Fruit fly (Drosophila melanogaster) whole organism, embryonic: Measurements from ENCODE around the gene CG13481.
A peak's percentile ranks its signal among the peaks of the same experiment; 100 is the strongest.

ENCODE experiments used
- Bteb2 ChIP-seq: fragments of 200-800 bp; sonication (Bioruptor generic); optimal IDR thresholded peaks from 2 replicates; lab custom pipeline; 2016; ENCODE audit warnings: missing biosample characterization, missing genetic modification characterization
- CG10209 ChIP-seq: fragments of 200-800 bp; sonication (Bioruptor generic); optimal IDR thresholded peaks from 3 replicates; lab custom pipeline; 2017; ENCODE audit warnings: missing biosample characterization, mild to moderate bottlenecking, missing genetic modification characterization, missing genetic modification reagents
- CG10366 ChIP-seq: fragments of 200-800 bp; sonication (Bioruptor generic); IDR thresholded peaks from 2 replicates; pipeline ENCODE4 v1.3.6; 2022; ENCODE audit warnings: missing biosample characterization, missing genetic modification characterization
- CG10654 ChIP-seq: fragments of 200-800 bp; sonication (Bioruptor generic); optimal IDR thresholded peaks from 2 replicates; lab custom pipeline; 2016; ENCODE audit warnings: missing biosample characterization, missing genetic modification characterization
- CG12659 ChIP-seq: fragments of 200-800 bp; sonication (Bioruptor generic); optimal IDR thresholded peaks from 3 replicates; lab custom pipeline; 2017; ENCODE audit warnings: mild to moderate bottlenecking, missing biosample characterization, missing genetic modification reagents, missing genetic modification characterization
- CG13624 ChIP-seq: fragments of 200-800 bp; sonication (Bioruptor generic); optimal IDR thresholded peaks from 2 replicates; lab custom pipeline; 2016; ENCODE audit warnings: missing biosample characterization, missing genetic modification characterization
- CG13775 ChIP-seq: fragments of 200-800 bp; sonication (Bioruptor generic); optimal IDR thresholded peaks from 3 replicates; lab custom pipeline; 2017; ENCODE audit warnings: missing biosample characterization, mild to moderate bottlenecking, missing genetic modification characterization
- CG14014 ChIP-seq: fragments of 200-800 bp; sonication (Bioruptor generic); IDR thresholded peaks from 2 replicates; pipeline ENCODE4 v1.3.6; 2022; ENCODE audit warnings: missing biosample characterization, missing genetic modification characterization
- CG14860 ChIP-seq: fragments of 200-800 bp; sonication (Bioruptor generic); IDR thresholded peaks from 3 replicates; pipeline ENCODE4 v1.3.6; 2022; ENCODE audit warnings: missing biosample characterization, missing genetic modification characterization; ENCODE audit not compliant: partially characterized antibody
- CG15269 ChIP-seq: fragments of 200-800 bp; sonication (Bioruptor generic); optimal IDR thresholded peaks from 2 replicates; lab custom pipeline; 2018; ENCODE audit warnings: missing biosample characterization, mild to moderate bottlenecking, missing genetic modification characterization, moderate library complexity
- CG15514 ChIP-seq: fragments of 200-800 bp; sonication (Bioruptor generic); optimal IDR thresholded peaks from 3 replicates; lab custom pipeline; 2017; ENCODE audit warnings: missing biosample characterization, missing genetic modification characterization, mild to moderate bottlenecking, moderate library complexity, missing genetic modification reagents
- CG2120 ChIP-seq: fragments of 200-800 bp; sonication (Bioruptor generic); optimal IDR thresholded peaks from 3 replicates; lab custom pipeline; 2016; ENCODE audit warnings: missing biosample characterization, missing genetic modification characterization
- CG30431 ChIP-seq: fragments of 200-800 bp; sonication (Bioruptor generic); optimal IDR thresholded peaks from 2 replicates; lab custom pipeline; 2017; ENCODE audit warnings: missing biosample characterization, missing genetic modification characterization
- CG42726 ChIP-seq: fragments of 200-800 bp; sonication (Bioruptor generic); IDR thresholded peaks from 2 replicates; pipeline ENCODE4 v1.3.6; 2022; ENCODE audit warnings: missing biosample characterization, missing genetic modification characterization; ENCODE audit not compliant: partially characterized antibody
- CG4617 ChIP-seq: fragments of 200-800 bp; sonication (Bioruptor generic); optimal IDR thresholded peaks from 3 replicates; lab custom pipeline; 2016; ENCODE audit warnings: missing biosample characterization, missing genetic modification characterization, borderline replicate concordance
- CG6813 ChIP-seq: fragments of 200-800 bp; sonication (Bioruptor generic); optimal IDR thresholded peaks from 2 replicates; lab custom pipeline; 2017; ENCODE audit warnings: missing biosample characterization, missing genetic modification characterization, mild to moderate bottlenecking, moderate library complexity, missing genetic modification reagents
- CG7839 ChIP-seq: fragments of 200-800 bp; sonication (Bioruptor generic); optimal IDR thresholded peaks from 3 replicates; lab custom pipeline; 2018; ENCODE audit warnings: missing biosample characterization, mild to moderate bottlenecking, missing genetic modification characterization, moderate library complexity
- CG8765 ChIP-seq: fragments of 200-800 bp; sonication (Bioruptor generic); IDR thresholded peaks from 2 replicates; pipeline ENCODE4 v1.3.6; 2022; ENCODE audit warnings: missing biosample characterization, missing genetic modification characterization
- Deaf1 ChIP-seq: fragments of 200-800 bp; optimal IDR thresholded peaks from 3 replicates; lab custom pipeline; 2019; ENCODE audit warnings: missing biosample characterization, mild to moderate bottlenecking, missing genetic modification characterization, moderate library complexity
- Dfd ChIP-seq, 2 experiments: fragments of >200 bp; optimal IDR thresholded peaks; 2 replicates each; lab custom pipeline; 2017; ENCODE audit warnings: missing biosample characterization in 2 of 2, missing genetic modification characterization in 2 of 2
- Doc3 ChIP-seq: fragments of 200-800 bp; sonication (Bioruptor generic); IDR thresholded peaks from 3 replicates; pipeline ENCODE4 v1.3.6; 2022; ENCODE audit warnings: missing biosample characterization, missing genetic modification characterization; ENCODE audit not compliant: partially characterized antibody
- Gsc ChIP-seq: fragments of 200-800 bp; sonication (Bioruptor generic); IDR thresholded peaks from 2 replicates; pipeline ENCODE4 v1.3.6; 2022; ENCODE audit warnings: missing biosample characterization, missing genetic modification characterization
- HLH4C ChIP-seq: fragments of 200-800 bp; sonication (Bioruptor generic); IDR thresholded peaks from 3 replicates; pipeline ENCODE4 v1.3.6; 2022; ENCODE audit warnings: missing biosample characterization, missing genetic modification characterization; ENCODE audit not compliant: partially characterized antibody
- Hr51 ChIP-seq, 2 experiments: fragments of 200-800 bp; sonication (Bioruptor generic); optimal IDR thresholded peaks; 2 replicates in 1 of 2; 3 replicates in 1 of 2; lab custom pipeline; 2016 to 2018; ENCODE audit warnings: missing biosample characterization in 2 of 2, missing genetic modification characterization in 2 of 2, mild to moderate bottlenecking in 1 of 2, moderate library complexity in 1 of 2
- Lhr ChIP-seq: fragments of 200-800 bp; sonication (Bioruptor generic); optimal IDR thresholded peaks from 3 replicates; lab custom pipeline; 2017; ENCODE audit warnings: mild to moderate bottlenecking, missing biosample characterization, missing genetic modification reagents, missing genetic modification characterization
- Nf-YA ChIP-seq: fragments of 200-800 bp; sonication (Bioruptor generic); IDR thresholded peaks from 2 replicates; pipeline ENCODE4 v1.3.6; 2022; ENCODE audit warnings: missing biosample characterization, missing genetic modification characterization
- Spps ChIP-seq: fragments of 200-800 bp; sonication (Bioruptor generic); optimal IDR thresholded peaks from 2 replicates; lab custom pipeline; 2018; ENCODE audit warnings: missing biosample characterization, mild to moderate bottlenecking, missing genetic modification characterization
- Xbp1 ChIP-seq: fragments of 200-800 bp; sonication (Bioruptor generic); optimal IDR thresholded peaks from 3 replicates; lab custom pipeline; 2016; ENCODE audit warnings: missing biosample characterization, mild to moderate bottlenecking, missing genetic modification characterization
- bcd ChIP-seq: fragments of 200-800 bp; sonication (Bioruptor generic); optimal IDR thresholded peaks from 2 replicates; lab custom pipeline; 2017; ENCODE audit warnings: missing biosample characterization, mild to moderate bottlenecking, missing genetic modification characterization
- bsh ChIP-seq, 2 experiments: fragments of 200-800 bp; sonication (Bioruptor generic); optimal IDR thresholded peaks; 2 replicates each; lab custom pipeline; 2017 to 2018; ENCODE audit warnings: mild to moderate bottlenecking in 2 of 2, missing biosample characterization in 2 of 2, missing genetic modification characterization in 2 of 2, moderate library complexity in 1 of 2
- btn ChIP-seq: fragments of 200-800 bp; sonication (Bioruptor generic); optimal IDR thresholded peaks from 2 replicates; lab custom pipeline; 2016; ENCODE audit warnings: missing biosample characterization, missing genetic modification characterization
- cas ChIP-seq: fragments of 200-800 bp; sonication (Bioruptor generic); IDR thresholded peaks from 2 replicates; pipeline ENCODE4 v1.3.6; 2022; ENCODE audit warnings: missing biosample characterization, missing genetic modification characterization
- cg ChIP-seq: fragments of 200-800 bp; sonication (Bioruptor generic); optimal IDR thresholded peaks from 3 replicates; lab custom pipeline; 2019; ENCODE audit warnings: missing biosample characterization, mild to moderate bottlenecking, missing genetic modification characterization, moderate library complexity
- chm ChIP-seq: fragments of 200-800 bp; sonication (Bioruptor generic); IDR thresholded peaks from 2 replicates; pipeline ENCODE4 v1.3.6; 2022; ENCODE audit warnings: missing biosample characterization, missing genetic modification characterization
- danr ChIP-seq: fragments of 200-800 bp; sonication (Bioruptor generic); IDR thresholded peaks from 2 replicates; pipeline ENCODE4 v1.3.6; 2022; ENCODE audit warnings: missing biosample characterization, missing genetic modification characterization
- dmrt99B ChIP-seq: fragments of 200-800 bp; sonication (Bioruptor generic); optimal IDR thresholded peaks from 2 replicates; lab custom pipeline; 2018; ENCODE audit warnings: missing biosample characterization, mild to moderate bottlenecking, missing genetic modification characterization, moderate library complexity
- dysf ChIP-seq: fragments of 200-800 bp; sonication (Bioruptor generic); IDR thresholded peaks from 3 replicates; pipeline ENCODE4 v1.3.6; 2022; ENCODE audit warnings: missing biosample characterization, missing genetic modification characterization
- fd96Cb ChIP-seq: fragments of 200-800 bp; sonication (Bioruptor generic); optimal IDR thresholded peaks from 2 replicates; lab custom pipeline; 2018; ENCODE audit warnings: missing biosample characterization, mild to moderate bottlenecking, missing genetic modification characterization, moderate library complexity
- grau ChIP-seq: fragments of 200-800 bp; optimal IDR thresholded peaks from 3 replicates; lab custom pipeline; 2019; ENCODE audit warnings: missing biosample characterization, mild to moderate bottlenecking, missing genetic modification characterization, moderate library complexity
- her ChIP-seq: fragments of 200-800 bp; sonication (Bioruptor generic); optimal IDR thresholded peaks from 2 replicates; lab custom pipeline; 2016; ENCODE audit warnings: missing biosample characterization, missing genetic modification characterization
- hth ChIP-seq: fragments of >200 bp; optimal IDR thresholded peaks from 2 replicates; lab custom pipeline; 2017; ENCODE audit warnings: inconsistent platforms
- nom ChIP-seq: fragments of 200-800 bp; sonication (Bioruptor generic); optimal IDR thresholded peaks from 2 replicates; lab custom pipeline; 2017; ENCODE audit warnings: missing biosample characterization, missing genetic modification characterization, mild to moderate bottlenecking, moderate library complexity, missing genetic modification reagents
- phol ChIP-seq: fragments of 200-800 bp; sonication (Bioruptor generic); optimal IDR thresholded peaks from 3 replicates; lab custom pipeline; 2018; ENCODE audit warnings: missing biosample characterization, mild to moderate bottlenecking, missing genetic modification characterization, moderate library complexity
- pros ChIP-seq: fragments of 200-800 bp; sonication (Bioruptor generic); optimal IDR thresholded peaks from 3 replicates; lab custom pipeline; 2019; ENCODE audit warnings: missing biosample characterization, mild to moderate bottlenecking, missing genetic modification characterization, moderate library complexity
- row ChIP-seq: fragments of 200-800 bp; sonication (Bioruptor generic); IDR thresholded peaks from 3 replicates; pipeline ENCODE4 v1.3.6; 2022; ENCODE audit warnings: missing biosample characterization, missing genetic modification characterization
- sens ChIP-seq: fragments of 200-800 bp; sonication (Bioruptor generic); peaks from one replicate; lab custom pipeline; 2016; ENCODE audit warnings: missing biosample characterization, missing genetic modification characterization
- so ChIP-seq: fragments of 200-800 bp; sonication (Bioruptor generic); IDR thresholded peaks from 3 replicates; pipeline ENCODE4 v1.3.6; 2022; ENCODE audit warnings: missing biosample characterization, missing genetic modification characterization
- tll ChIP-seq, 2 experiments: fragments of 200-800 bp in 1 of 2; fragments of >200 bp in 1 of 2; sonication (Bioruptor generic) in 1 of 2; optimal IDR thresholded peaks; 2 replicates each; lab custom pipeline; 2017 to 2019; ENCODE audit warnings: missing biosample characterization in 2 of 2, missing genetic modification characterization in 2 of 2, mild to moderate bottlenecking in 1 of 2, moderate library complexity in 1 of 2
- tup ChIP-seq: fragments of 200-800 bp; sonication (Bioruptor generic); optimal IDR thresholded peaks from 2 replicates; lab custom pipeline; 2016; ENCODE audit warnings: missing biosample characterization, mild to moderate bottlenecking, missing genetic modification characterization, moderate library complexity
- usp ChIP-seq: fragments of >200 bp; optimal IDR thresholded peaks from 2 replicates; lab custom pipeline; 2017; ENCODE audit warnings: missing biosample characterization, missing genetic modification characterization
- zen ChIP-seq: fragments of 200-800 bp; sonication (Bioruptor generic); optimal IDR thresholded peaks from 3 replicates; lab custom pipeline; 2018; ENCODE audit warnings: missing biosample characterization, mild to moderate bottlenecking, missing genetic modification characterization, moderate library complexity

CG13481 gene

DNA sequence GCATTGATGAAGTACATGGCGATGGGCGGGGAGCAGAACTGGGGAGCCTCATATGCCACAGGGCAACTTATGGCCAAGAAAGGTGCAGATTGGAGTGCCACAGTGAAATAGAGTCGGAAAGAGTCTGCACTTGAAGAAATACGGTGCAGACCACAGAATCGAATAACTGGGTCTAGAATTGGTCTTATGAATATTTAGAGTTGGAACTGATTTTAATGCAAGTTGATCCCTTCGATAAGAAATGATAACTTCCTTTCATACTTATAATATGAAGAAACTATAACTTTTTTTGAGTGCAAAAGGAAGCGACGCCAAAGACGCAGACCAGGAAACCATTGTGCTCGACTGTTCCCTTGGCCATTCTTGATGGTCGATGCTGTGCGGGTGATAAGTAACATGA lies 5.0 kb upstream of the CG13481 start:
- no peak for TF ChIP-seq CG13624
- TF ChIP-seq CG7839 (tag; lab: Kevin White, UChicago), result peak; percentile 21
- TF ChIP-seq CG10654 (GFP tag; lab: Kevin White, UChicago), result no peak
- TF ChIP-seq CG2120, result peak; percentile 11
- peak; percentile 40 for TF ChIP-seq nom
- no peak for TF ChIP-seq CG13775 (GFP tag; lab: Kevin White, UChicago)
- TF ChIP-seq Hr51 (GFP tag; optimal IDR thresholded peaks at IDR 0.05; lab: Kevin White, UChicago), result no peak
- no peak for TF ChIP-seq CG30431 (GFP tag; lab: Kevin White, UChicago)
- TF ChIP-seq so (GFP tag; lab: Robert Waterston, UW), result no peak
- no peak for TF ChIP-seq chm (GFP tag; lab: Robert Waterston, UW)
- TF ChIP-seq her (GFP tag; lab: Kevin White, UChicago), result no peak
- TF ChIP-seq danr (GFP tag; lab: Robert Waterston, UW), result no peak
- TF ChIP-seq cas (GFP tag; lab: Robert Waterston, UW), result no peak
- no peak for TF ChIP-seq pros (GFP tag; lab: Kevin White, UChicago)
- peak; percentile 12 for TF ChIP-seq grau (tag; lab: Kevin White, UChicago)
- TF ChIP-seq hth (lab: Kevin White, UChicago), result no peak
- TF ChIP-seq CG12659 (GFP tag; lab: Kevin White, UChicago), result no peak
- TF ChIP-seq Bteb2, result no peak
- TF ChIP-seq cg, result no peak
- TF ChIP-seq Lhr, result no peak
- TF ChIP-seq Spps (tag; lab: Kevin White, UChicago), result no peak
- TF ChIP-seq fd96Cb (tag; lab: Kevin White, UChicago), result no peak
- no peak for TF ChIP-seq Gsc
- TF ChIP-seq CG15269 (tag; lab: Kevin White, UChicago), result no peak
- TF ChIP-seq CG15514 (GFP tag; lab: Kevin White, UChicago), result no peak
- no peak for TF ChIP-seq bcd
- TF ChIP-seq btn (GFP tag; lab: Kevin White, UChicago), result no peak
- TF ChIP-seq dmrt99B (tag; lab: Kevin White, UChicago), result peak; percentile 32
- TF ChIP-seq tll (GFP tag; optimal IDR thresholded peaks at IDR 0.05; lab: Kevin White, UChicago), result no peak
- TF ChIP-seq CG10366 (GFP tag; lab: Robert Waterston, UW), result no peak
- no peak for TF ChIP-seq CG14860
- no peak for TF ChIP-seq tup (GFP tag; lab: Kevin White, UChicago)
- TF ChIP-seq CG8765, result no peak
- peak; percentile 24 to 78 for TF ChIP-seq bsh (GFP tag; optimal IDR thresholded peaks at IDR 0.05; lab: Kevin White, UChicago)
- no peak for TF ChIP-seq Xbp1
- TF ChIP-seq CG10209 (GFP tag; lab: Kevin White, UChicago), result no peak
- TF ChIP-seq zen, result no peak
- TF ChIP-seq phol, result peak; percentile 0
- TF ChIP-seq row (GFP tag; lab: Robert Waterston, UW), result peak; percentile 45; the same call in 1 of the 3 replicates
- 0 out of 3 replicates have a peak, but pooled peaks have one; percentile 22 for TF ChIP-seq dysf (GFP tag; lab: Robert Waterston, UW)
- no peak for TF ChIP-seq usp (GFP tag; lab: Kevin White, UChicago)
- no peak for TF ChIP-seq CG42726
- TF ChIP-seq Nf-YA (GFP tag; lab: Robert Waterston, UW), result no peak
- TF ChIP-seq CG4617 (GFP tag; lab: Kevin White, UChicago), result no peak
- TF ChIP-seq CG6813, result no peak
- no peak for TF ChIP-seq CG14014 (GFP tag; lab: Robert Waterston, UW)
- TF ChIP-seq sens (GFP tag; lab: Kevin White, UChicago), result peak; percentile 38
- TF ChIP-seq Doc3, result no peak
- no peak for TF ChIP-seq Deaf1 (tag; lab: Kevin White, UChicago)
- no peak for TF ChIP-seq Dfd (GFP tag; optimal IDR thresholded peaks at IDR 0.05; lab: Kevin White, UChicago)
- no peak for TF ChIP-seq HLH4C (GFP tag; lab: Robert Waterston, UW)
